Worm (Caenorhabditis elegans) whole organism, L1 larva: Measurements from ENCODE around the gene wdr-83.

Source experiments
- alr-1 ChIP-seq: fragments of 200-800 bp; sonication (Bioruptor generic); optimal IDR thresholded peaks from 2 replicates; lab custom pipeline; 2018; ENCODE audit warnings: borderline replicate concordance, mild to moderate bottlenecking, missing genetic modification characterization, missing compliant biosample characterization
- aly-2 ChIP-seq: fragments of 150-350 bp; optimal IDR thresholded peaks from 2 replicates; lab custom pipeline; 2014; ENCODE audit warnings: missing biosample characterization, missing genetic modification characterization
- ama-1 ChIP-seq: fragments of 150-350 bp; optimal IDR thresholded peaks from 2 replicates; lab custom pipeline; 2014
- blmp-1 ChIP-seq: fragments of 150-350 bp; optimal IDR thresholded peaks from 2 replicates; lab custom pipeline; 2014; ENCODE audit warnings: missing biosample characterization, missing genetic modification characterization
- elt-3 ChIP-seq, 6 experiments: fragments of 150-350 bp in 1 of 6; sonication (generic microtip); optimal IDR thresholded peaks; 2 replicates each; lab custom pipeline; 2017 to 2018; ENCODE audit warnings: missing biosample characterization in 6 of 6, missing genetic modification characterization in 6 of 6, inconsistent platforms in 1 of 6
- lin-39 ChIP-seq: fragments of 150-350 bp; optimal IDR thresholded peaks from 2 replicates; lab custom pipeline; 2014; ENCODE audit warnings: missing biosample characterization, missing genetic modification reagents, missing genetic modification characterization

DNA sequence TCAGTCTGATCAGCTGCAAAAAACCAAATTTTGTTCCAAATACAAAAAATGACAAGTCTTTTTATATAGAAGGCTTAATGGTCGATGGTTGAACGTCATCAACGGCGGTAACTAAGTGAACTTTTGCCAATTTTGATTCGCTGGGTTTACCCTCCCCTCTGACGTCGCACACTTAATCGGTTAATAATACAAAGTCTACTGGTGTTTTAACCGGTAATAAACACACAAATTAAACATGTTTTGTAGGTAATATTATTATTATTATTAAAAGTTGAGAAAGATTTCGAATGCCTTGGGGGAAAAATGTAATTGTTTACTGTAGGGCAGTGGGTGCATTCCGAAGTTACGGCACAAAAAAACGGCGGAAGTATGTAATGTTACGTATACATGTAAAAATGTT is 29.2 kb upstream of the wdr-83 start, which contains the start of gene pho-12:
- TF ChIP-seq blmp-1 (tag; lab: Kevin White, UChicago) = no peak
- no peak for TF ChIP-seq alr-1 (tag; lab: Kevin White, UChicago)
- no peak for TF ChIP-seq ama-1 (lab: Kevin White, UChicago)
- no peak for TF ChIP-seq aly-2
- TF ChIP-seq elt-3 (tag; optimal IDR thresholded peaks at IDR 0.05; lab: Kevin White, UChicago) = no peak
- no peak for TF ChIP-seq lin-39 (tag; lab: Kevin White, UChicago)
